Worm (Caenorhabditis elegans) whole organism, late embryonic: ENCODE measurements around the gene algn-13.

Experiments
- ceh-9 ChIP-seq: sonication (generic microtip); optimal IDR thresholded peaks from 2 replicates; lab custom pipeline; 2016; ENCODE audit warnings: mild to moderate bottlenecking, missing genetic modification characterization, inconsistent platforms, missing compliant biosample characterization
- ets-4 ChIP-seq: sonication (generic microtip); optimal IDR thresholded peaks from 2 replicates; lab custom pipeline; 2016; ENCODE audit warnings: missing genetic modification characterization, missing compliant biosample characterization
- npax-4 ChIP-seq: sonication (generic microtip); optimal IDR thresholded peaks from 2 replicates; lab custom pipeline; 2016; ENCODE audit warnings: missing genetic modification characterization, missing compliant biosample characterization
- sox-2 ChIP-seq: fragments of 200-800 bp; sonication (Bioruptor generic); IDR thresholded peaks from 2 replicates; pipeline ENCODE4 v1.3.6; 2022; ENCODE audit warnings: missing genetic modification reagents, missing genetic modification characterization, missing compliant biosample characterization

ce11 chrV:13954056-13954455 lies 7.7 kb downstream of the algn-13 start, which contains the start of gene swt-6:
- TF ChIP-seq ets-4 (tag; lab: Kevin White, UChicago) = no peak
- no peak for TF ChIP-seq ceh-9 (tag; lab: Kevin White, UChicago)
- TF ChIP-seq sox-2 (GFP tag; lab: Robert Waterston, UW) = no peak
- no peak for TF ChIP-seq npax-4 (tag; lab: Kevin White, UChicago)
